Fruit fly (Drosophila melanogaster) whole organism, pupa: ENCODE measurements around the gene Lamtor4.

Experiments used
- CG10348 ChIP-seq: fragments of 200-800 bp; sonication (Bioruptor generic); IDR thresholded peaks from 2 replicates; pipeline ENCODE4 v1.3.6; 2022; ENCODE audit warnings: missing biosample characterization, missing genetic modification characterization
- CG12605 ChIP-seq: fragments of 200-800 bp; sonication (Bioruptor generic); IDR thresholded peaks from 2 replicates; pipeline ENCODE4 v1.3.6; 2022; ENCODE audit warnings: missing biosample characterization, missing genetic modification characterization
- CG13204 ChIP-seq: fragments of 200-800 bp; sonication (Bioruptor generic); optimal IDR thresholded peaks from 2 replicates; lab custom pipeline; 2018; ENCODE audit warnings: missing biosample characterization, mild to moderate bottlenecking, missing genetic modification characterization, moderate library complexity
- CG14655 ChIP-seq: fragments of 200-800 bp; sonication (Bioruptor generic); optimal IDR thresholded peaks from 3 replicates; lab custom pipeline; 2017; ENCODE audit warnings: mild to moderate bottlenecking, missing biosample characterization, missing genetic modification reagents, missing genetic modification characterization
- CG15710 ChIP-seq: fragments of 200-800 bp; sonication (Bioruptor generic); optimal IDR thresholded peaks from 2 replicates; lab custom pipeline; 2018; ENCODE audit warnings: missing biosample characterization, mild to moderate bottlenecking, missing genetic modification characterization, moderate library complexity
- CG17806 ChIP-seq: fragments of 200-800 bp; sonication (Bioruptor generic); optimal IDR thresholded peaks from 2 replicates; lab custom pipeline; 2018; ENCODE audit warnings: missing biosample characterization, mild to moderate bottlenecking, missing genetic modification characterization, moderate library complexity
- CG32121 ChIP-seq: fragments of 200-800 bp; sonication (Bioruptor generic); IDR thresholded peaks from 2 replicates; pipeline ENCODE4 v1.3.6; 2022; ENCODE audit warnings: missing biosample characterization, missing genetic modification characterization
- CG34367 ChIP-seq: fragments of 200-800 bp; sonication (Bioruptor generic); optimal IDR thresholded peaks from 2 replicates; lab custom pipeline; 2018; ENCODE audit warnings: missing biosample characterization, mild to moderate bottlenecking, missing genetic modification characterization
- CG4496 ChIP-seq: fragments of 200-800 bp; sonication (Bioruptor generic); IDR thresholded peaks from 3 replicates; pipeline ENCODE4 v1.3.6; 2022; ENCODE audit warnings: missing biosample characterization, missing genetic modification characterization
- CG8159 ChIP-seq: fragments of 200-800 bp; sonication (Bioruptor generic); optimal IDR thresholded peaks from 3 replicates; lab custom pipeline; 2018; ENCODE audit warnings: missing biosample characterization, mild to moderate bottlenecking, missing genetic modification characterization, moderate library complexity
- CG8301 ChIP-seq: fragments of 200-800 bp; sonication (Bioruptor generic); optimal IDR thresholded peaks from 2 replicates; lab custom pipeline; 2018; ENCODE audit warnings: missing biosample characterization, mild to moderate bottlenecking, missing genetic modification characterization
- CG9948 ChIP-seq: fragments of 200-800 bp; sonication (Bioruptor generic); optimal IDR thresholded peaks from 2 replicates; lab custom pipeline; 2018; ENCODE audit warnings: missing biosample characterization, mild to moderate bottlenecking, missing genetic modification characterization, moderate library complexity
- D1 ChIP-seq: fragments of 200-800 bp; sonication (Bioruptor generic); optimal IDR thresholded peaks from 2 replicates; lab custom pipeline; 2018; ENCODE audit warnings: missing biosample characterization, mild to moderate bottlenecking, missing genetic modification characterization, moderate library complexity
- EcR ChIP-seq: fragments of 200-800 bp; sonication (Bioruptor generic); optimal IDR thresholded peaks from 3 replicates; lab custom pipeline; 2019; ENCODE audit warnings: missing biosample characterization, missing genetic modification characterization, mild to moderate bottlenecking, moderate library complexity, missing genetic modification reagents
- Ets98B ChIP-seq: fragments of 200-800 bp; sonication (Bioruptor generic); IDR thresholded peaks from 2 replicates; pipeline ENCODE4 v1.3.6; 2022; ENCODE audit warnings: missing biosample characterization, missing genetic modification characterization
- Pif1A ChIP-seq: fragments of 200-800 bp; sonication (Bioruptor generic); optimal IDR thresholded peaks from 3 replicates; lab custom pipeline; 2016; ENCODE audit warnings: missing biosample characterization, missing genetic modification characterization
- Pif1B ChIP-seq: fragments of 200-800 bp; sonication (Bioruptor generic); optimal IDR thresholded peaks from 3 replicates; lab custom pipeline; 2016; ENCODE audit warnings: missing biosample characterization, missing genetic modification characterization
- Snoo ChIP-seq: fragments of 200-800 bp; sonication (Bioruptor generic); optimal IDR thresholded peaks from 3 replicates; lab custom pipeline; 2017; ENCODE audit warnings: missing biosample characterization, mild to moderate bottlenecking, missing genetic modification characterization, inconsistent platforms
- fd96Ca ChIP-seq: fragments of 200-800 bp; sonication (Bioruptor generic); IDR thresholded peaks from 3 replicates; pipeline ENCODE4 v1.3.6; 2022; ENCODE audit warnings: missing biosample characterization, missing genetic modification characterization
- gl ChIP-seq: fragments of 200-800 bp; sonication (Bioruptor generic); optimal IDR thresholded peaks from 2 replicates; lab custom pipeline; 2018; ENCODE audit warnings: missing biosample characterization, mild to moderate bottlenecking, missing genetic modification characterization
- rn ChIP-seq: fragments of 200-800 bp; sonication (Bioruptor generic); IDR thresholded peaks from 2 replicates; pipeline ENCODE4 v1.3.6; 2022; ENCODE audit warnings: missing biosample characterization, missing genetic modification characterization

The Lamtor4 gene

dm6 chr3L:3890860-3891259 is 5.8 kb upstream of the Lamtor4 start:
- TF ChIP-seq Snoo (no peak), CG10348 (GFP tag; lab: Robert Waterston, UW) (no peak), Pif1B (GFP tag; lab: Kevin White, UChicago) (peak; percentile 18), CG8301 (tag; lab: Kevin White, UChicago) (peak; percentile 57), CG8159 (tag; lab: Kevin White, UChicago) (peak; percentile 57), CG15710 (peak; percentile 47), CG4496 (no peak), CG17806 (tag; lab: Kevin White, UChicago) (peak; percentile 50), CG14655 (GFP tag; lab: Kevin White, UChicago) (peak; percentile 66), CG32121 (GFP tag; lab: Robert Waterston, UW) (no peak), CG9948 (tag; lab: Kevin White, UChicago) (peak; percentile 43), Pif1A (GFP tag; lab: Kevin White, UChicago) (no peak), CG34367 (tag; lab: Kevin White, UChicago) (peak; percentile 32), fd96Ca (no peak), CG12605 (GFP tag; lab: Robert Waterston, UW) (no peak)

- TF ChIP-seq Ets98B (GFP tag; lab: Robert Waterston, UW) (no peak), CG9948 (tag; lab: Kevin White, UChicago) (peak; percentile 5), CG17806 (tag; lab: Kevin White, UChicago) (peak; percentile 16), CG12605 (GFP tag; lab: Robert Waterston, UW) (no peak), Snoo (peak; percentile 11), rn (GFP tag; lab: Robert Waterston, UW) (no peak), fd96Ca (no peak), CG14655 (GFP tag; lab: Kevin White, UChicago) (no peak), CG32121 (GFP tag; lab: Robert Waterston, UW) (no peak), gl (tag; lab: Kevin White, UChicago) (no peak), CG8301 (tag; lab: Kevin White, UChicago) (peak; percentile 29), CG34367 (tag; lab: Kevin White, UChicago) (peak; percentile 16), CG8159 (tag; lab: Kevin White, UChicago) (peak; percentile 61), CG10348 (GFP tag; lab: Robert Waterston, UW) (no peak), CG15710 (peak; percentile 55), EcR (GFP tag; lab: Kevin White, UChicago) (no peak), Pif1A (GFP tag; lab: Kevin White, UChicago) (no peak)
- TF ChIP-seq, all 21 proteins: peak for 7
Measured at dm6 chr3L:3892154-3892624, 4.5 kb upstream of the Lamtor4 start, which contains the start of gene Fie. TSS of gene Fie (plus strand) at chr3L:3892574.

dm6 chr3L:3894413-3894812 is 2.3 kb upstream of the Lamtor4 start:
- no peak for TF ChIP-seq CG10348 (GFP tag; lab: Robert Waterston, UW)
- TF ChIP-seq D1, result no peak
- TF ChIP-seq CG14655 (GFP tag; lab: Kevin White, UChicago), result no peak
- TF ChIP-seq CG4496, result no peak
- TF ChIP-seq CG9948 (tag; lab: Kevin White, UChicago), result no peak
- TF ChIP-seq EcR (GFP tag; lab: Kevin White, UChicago), result no peak
- TF ChIP-seq Pif1B (GFP tag; lab: Kevin White, UChicago), result no peak
- TF ChIP-seq CG17806 (tag; lab: Kevin White, UChicago), result no peak
- TF ChIP-seq gl (tag; lab: Kevin White, UChicago), result no peak
- TF ChIP-seq CG13204 (GFP tag; lab: Kevin White, UChicago), result no peak
- TF ChIP-seq CG12605 (GFP tag; lab: Robert Waterston, UW), result no peak
- TF ChIP-seq rn (GFP tag; lab: Robert Waterston, UW), result no peak

- TF ChIP-seq CG8159 (tag; lab: Kevin White, UChicago), result peak; percentile 17
- TF ChIP-seq Snoo, result no peak
- TF ChIP-seq, all 21 proteins: peak for 1
Measured at dm6 chr3L:3898978-3899377, 2.3 kb downstream of the Lamtor4 start, which contains the start of gene Ccz1. TSS of gene Ccz1 (minus strand) at chr3L:3899156.

- TF ChIP-seq CG12605 (GFP tag; lab: Robert Waterston, UW) (no peak), CG8159 (tag; lab: Kevin White, UChicago) (no peak), CG15710 (no peak), CG8301 (tag; lab: Kevin White, UChicago) (peak; percentile 14), CG13204 (GFP tag; lab: Kevin White, UChicago) (peak; percentile 5), CG34367 (tag; lab: Kevin White, UChicago) (peak; percentile 7), CG17806 (tag; lab: Kevin White, UChicago) (no peak), CG9948 (tag; lab: Kevin White, UChicago) (no peak), gl (tag; lab: Kevin White, UChicago) (peak; percentile 67), fd96Ca (no peak)
Measured at dm6 chr3L:3901865-3902490, 5.3 kb downstream of the Lamtor4 start.

dm6 chr3L:3902491-3903198 is 5.9 kb downstream of the Lamtor4 start, which contains the start of gene Ubi-p63E:
TSS of gene Ubi-p63E (minus strand) at chr3L:3903184.
- TF ChIP-seq CG14655 (GFP tag; lab: Kevin White, UChicago), result no peak
- peak; percentile 41 for TF ChIP-seq CG17806 (tag; lab: Kevin White, UChicago)
- TF ChIP-seq CG15710, result peak; percentile 60
- no peak for TF ChIP-seq fd96Ca
- peak; percentile 19 for TF ChIP-seq CG34367 (tag; lab: Kevin White, UChicago)
- TF ChIP-seq Pif1B (GFP tag; lab: Kevin White, UChicago), result peak; percentile 12
- no peak for TF ChIP-seq Ets98B (GFP tag; lab: Robert Waterston, UW)
- TF ChIP-seq Snoo, result peak; percentile 37
- no peak for TF ChIP-seq EcR (GFP tag; lab: Kevin White, UChicago)
- TF ChIP-seq CG8301 (tag; lab: Kevin White, UChicago), result peak; percentile 37
- peak; percentile 39 for TF ChIP-seq CG9948 (tag; lab: Kevin White, UChicago)
- no peak for TF ChIP-seq CG4496
- no peak for TF ChIP-seq CG10348 (GFP tag; lab: Robert Waterston, UW)
- TF ChIP-seq rn (GFP tag; lab: Robert Waterston, UW), result no peak
- peak; percentile 57 for TF ChIP-seq CG8159 (tag; lab: Kevin White, UChicago)
- TF ChIP-seq gl (tag; lab: Kevin White, UChicago), result no peak
